Fruit fly (Drosophila melanogaster): Measurements from ENCODE around the gene CG7290.

The CG7290 gene

DNA sequence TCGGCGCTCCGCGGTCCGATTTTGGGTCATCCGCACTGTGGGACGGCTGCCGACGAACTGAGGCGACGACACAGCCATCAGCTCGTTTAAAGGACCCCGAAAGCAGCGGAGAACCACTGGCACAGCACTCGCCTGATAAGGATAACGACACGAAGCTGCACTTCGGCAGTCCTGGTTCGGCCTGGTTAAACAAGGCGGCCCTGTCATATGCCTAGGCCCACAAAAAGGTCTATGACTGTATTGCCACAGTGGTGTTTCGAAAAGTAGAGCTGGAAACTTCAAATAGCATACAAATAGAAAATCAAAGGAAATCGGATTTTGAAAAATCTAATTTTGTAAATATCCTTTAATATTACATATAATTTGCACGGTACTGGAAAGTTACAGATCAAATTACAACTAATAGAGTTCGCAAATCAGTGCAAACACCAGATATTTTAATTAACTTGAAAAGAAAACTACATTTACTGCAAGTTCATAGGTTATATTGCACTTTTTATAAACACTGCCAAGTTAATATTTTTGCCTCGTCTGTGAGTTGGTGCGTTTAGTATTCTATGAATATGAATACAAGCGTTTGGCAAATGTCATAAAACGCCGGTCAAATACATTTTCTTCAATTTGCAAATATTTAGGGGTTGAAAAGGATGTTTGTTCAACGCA is 20.5 kb downstream of the CG7290 start (continued):
- peak; percentile 56; the same call in 2 of the 3 replicates for TF ChIP-seq ken (GFP tag; IDR thresholded peaks at IDR 0.05)
- TF ChIP-seq salm (tag; optimal IDR thresholded peaks at IDR 0.05) = no peak
- TF ChIP-seq CG15479 (GFP tag; optimal IDR thresholded peaks at IDR 0.05) = no peak
- no peak for TF ChIP-seq sqz (GFP tag; optimal IDR thresholded peaks at IDR 0.05)
- no peak for TF ChIP-seq CG6272 (GFP tag; IDR thresholded peaks at IDR 0.05)
- TF ChIP-seq CG6254 (GFP tag; optimal IDR thresholded peaks at IDR 0.05) = no peak
- TF ChIP-seq CG13287 (GFP tag; IDR thresholded peaks at IDR 0.05; ENCODE audit: partially characterized antibody) = no peak
- peak; percentile 0 for TF ChIP-seq CG6683 (GFP tag; optimal IDR thresholded peaks at IDR 0.05)
- TF ChIP-seq eve (GFP tag; optimal IDR thresholded peaks at IDR 0.05) = peak in 1 of 2 experiments; percentile 81
- TF ChIP-seq croc (GFP tag; conservative IDR thresholded peaks at IDR 0.05) = no peak
- no peak for TF ChIP-seq CG2199 (GFP tag; IDR thresholded peaks at IDR 0.05)
- peak; percentile 77 for TF ChIP-seq Oli (tag; optimal IDR thresholded peaks at IDR 0.05)
- no peak for TF ChIP-seq Vsx1 (GFP tag; optimal IDR thresholded peaks at IDR 0.05)
- TF ChIP-seq D (optimal IDR thresholded peaks at IDR 0.05) = no peak
- no peak for TF ChIP-seq D (GFP tag; optimal IDR thresholded peaks at IDR 0.05)
- TF ChIP-seq CG43689 (GFP tag; IDR thresholded peaks at IDR 0.05) = 0 out of 2 replicates have a peak, but pooled peaks have one; percentile 3
- no peak for TF ChIP-seq emc (GFP tag; optimal IDR thresholded peaks at IDR 0.05)
- no peak for TF ChIP-seq hth (optimal IDR thresholded peaks at IDR 0.05)
- no peak for TF ChIP-seq Hr39 (optimal IDR thresholded peaks at IDR 0.05)
- peak; percentile 57 for TF ChIP-seq CG6854 (GFP tag; optimal IDR thresholded peaks at IDR 0.05)
- no peak for TF ChIP-seq Dref (GFP tag; IDR thresholded peaks at IDR 0.05)
- no peak for TF ChIP-seq CG10462 (GFP tag; optimal IDR thresholded peaks at IDR 0.05)
- no peak for TF ChIP-seq BEAF-32 (GFP tag; optimal IDR thresholded peaks at IDR 0.05)
- TF ChIP-seq Bteb2 (GFP tag; optimal IDR thresholded peaks at IDR 0.05) = peak; percentile 62
- peak; percentile 39 for TF ChIP-seq CG12219 (GFP tag; optimal IDR thresholded peaks at IDR 0.05)
- no peak for TF ChIP-seq CG10274 (GFP tag; optimal IDR thresholded peaks at IDR 0.05)
- peak; percentile 27 for TF ChIP-seq CG10147 (GFP tag; optimal IDR thresholded peaks at IDR 0.05)
- TF ChIP-seq CG16815 (GFP tag; optimal IDR thresholded peaks at IDR 0.05) = peak; percentile 45
- no peak for TF ChIP-seq GATAe (GFP tag; conservative IDR thresholded peaks at IDR 0.05)
- no peak for TF ChIP-seq CG9797 (GFP tag; optimal IDR thresholded peaks at IDR 0.05)
- TF ChIP-seq Optix (GFP tag; IDR thresholded peaks at IDR 0.05) = peak; percentile 20; the same call in 1 of the 3 replicates
- TF ChIP-seq CG9437 (GFP tag; optimal IDR thresholded peaks at IDR 0.05) = peak; percentile 59
- TF ChIP-seq yki (optimal IDR thresholded peaks at IDR 0.05) = no peak
- no peak for TF ChIP-seq Trl (optimal IDR thresholded peaks at IDR 0.05)
- peak; percentile 0 for TF ChIP-seq Trl (GFP tag; optimal IDR thresholded peaks at IDR 0.05)
- TF ChIP-seq Ssrp (tag; optimal IDR thresholded peaks at IDR 0.05) = peak; percentile 49
- peak; percentile 68 for TF ChIP-seq unpg (GFP tag; optimal IDR thresholded peaks at IDR 0.05)
- no peak for TF ChIP-seq br (optimal IDR thresholded peaks at IDR 0.05)
- TF ChIP-seq CG7357 (GFP tag; IDR thresholded peaks at IDR 0.05) = no peak
- no peak for TF ChIP-seq prd (optimal IDR thresholded peaks at IDR 0.05)
- TF ChIP-seq prd (GFP tag; IDR thresholded peaks at IDR 0.05) = no peak
- peak; percentile 61 for TF ChIP-seq H2.0 (GFP tag; IDR thresholded peaks at IDR 0.05)
- TF ChIP-seq CG6689 (GFP tag; IDR thresholded peaks at IDR 0.05) = no peak
- peak; percentile 71 for TF ChIP-seq caup (GFP tag; optimal IDR thresholded peaks at IDR 0.05; ENCODE audit: severe bottlenecking)
- no peak for TF ChIP-seq Drgx (GFP tag; IDR thresholded peaks at IDR 0.05)
- peak; percentile 56 for TF ChIP-seq seq (GFP tag; IDR thresholded peaks at IDR 0.05)
- no peak for TF ChIP-seq CG31388 (GFP tag; optimal IDR thresholded peaks at IDR 0.05)
- TF ChIP-seq B-H1 (GFP tag; IDR thresholded peaks at IDR 0.05) = no peak
- peak; percentile 56 for TF ChIP-seq CG13894 (tag; optimal IDR thresholded peaks at IDR 0.05)
- no peak for TF ChIP-seq CG11398 (GFP tag; optimal IDR thresholded peaks at IDR 0.05)
- TF ChIP-seq klu (GFP tag; IDR thresholded peaks at IDR 0.05) = no peak
- TF ChIP-seq Max (GFP tag; optimal IDR thresholded peaks at IDR 0.05) = peak; percentile 5

All from whole organism, embryonic.